Fruit fly (Drosophila melanogaster) whole organism, wandering third instar larva: Measurements from ENCODE around the gene Edg78E.
A peak's percentile ranks its signal among the peaks of the same experiment; 100 is the strongest.

Experiments
- Abd-B ChIP-seq: fragments of >200 bp; optimal IDR thresholded peaks from 2 replicates; lab custom pipeline; 2017; ENCODE audit warnings: missing biosample characterization, missing genetic modification characterization
- CG32264 ChIP-seq: fragments of 200-800 bp; sonication (Bioruptor generic); optimal IDR thresholded peaks from 2 replicates; lab custom pipeline; 2016; ENCODE audit warnings: missing biosample characterization, missing genetic modification characterization
- CrebA ChIP-seq: fragments of 200-800 bp; sonication (Bioruptor generic); optimal IDR thresholded peaks from 2 replicates; lab custom pipeline; 2016; ENCODE audit warnings: missing biosample characterization, mild to moderate bottlenecking, missing genetic modification characterization, borderline replicate concordance
- Dfd ChIP-seq: fragments of >200 bp; optimal IDR thresholded peaks from 2 replicates; lab custom pipeline; 2017; ENCODE audit warnings: missing biosample characterization, missing genetic modification characterization
- Dif ChIP-seq: fragments of 200-275, 200-300 bp; sonication (Bioruptor generic); optimal IDR thresholded peaks from 2 replicates; lab custom pipeline; 2018; ENCODE audit warnings: missing biosample characterization, missing genetic modification characterization; ENCODE audit not compliant: partially characterized antibody
- GATAd ChIP-seq: sonication (Bioruptor generic); optimal IDR thresholded peaks from 2 replicates; lab custom pipeline; 2016; ENCODE audit warnings: missing biosample characterization, missing genetic modification characterization
- HLH106 ChIP-seq: fragments of 200-800 bp; optimal IDR thresholded peaks from 3 replicates; lab custom pipeline; 2019; ENCODE audit warnings: missing biosample characterization, mild to moderate bottlenecking, missing genetic modification characterization, moderate library complexity
- Hnf4 ChIP-seq: fragments of 200-800 bp; sonication (Bioruptor generic); optimal IDR thresholded peaks from 2 replicates; lab custom pipeline; 2016; ENCODE audit warnings: missing biosample characterization, mild to moderate bottlenecking, missing genetic modification characterization
- Hr78 ChIP-seq: fragments of >200 bp; optimal IDR thresholded peaks from 2 replicates; lab custom pipeline; 2017; ENCODE audit warnings: missing biosample characterization, missing genetic modification characterization
- Hr83 ChIP-seq: fragments of 200-300 bp; sonication (Bioruptor generic); optimal IDR thresholded peaks from 2 replicates; lab custom pipeline; 2016; ENCODE audit warnings: missing biosample characterization, mild to moderate bottlenecking, missing genetic modification characterization, moderate library complexity; ENCODE audit not compliant: poor library complexity, severe bottlenecking
- Jra ChIP-seq: sonication (Bioruptor generic); optimal IDR thresholded peaks from 2 replicates; lab custom pipeline; 2016; ENCODE audit warnings: missing biosample characterization, missing genetic modification characterization
- Mio ChIP-seq: sonication (Bioruptor generic); optimal IDR thresholded peaks from 2 replicates; lab custom pipeline; 2016; ENCODE audit warnings: missing biosample characterization, missing genetic modification characterization
- Myc ChIP-seq: fragments of >200 bp; optimal IDR thresholded peaks from 2 replicates; lab custom pipeline; 2017
- N ChIP-seq: fragments of >200 bp; optimal IDR thresholded peaks from 2 replicates; lab custom pipeline; 2018; ENCODE audit warnings: missing biosample characterization, missing external identifiers, missing genetic modification characterization
- OdsH ChIP-seq: fragments of 200-800 bp; sonication (Bioruptor generic); optimal IDR thresholded peaks from 2 replicates; lab custom pipeline; 2016; ENCODE audit warnings: missing biosample characterization, mild to moderate bottlenecking, missing genetic modification characterization
- Rel ChIP-seq, 2 experiments: fragments of 200-800 bp; sonication (Bioruptor generic) in 1 of 2; optimal IDR thresholded peaks; 2 replicates in 1 of 2; 3 replicates in 1 of 2; lab custom pipeline; 2016 to 2019; ENCODE audit warnings: mild to moderate bottlenecking in 2 of 2, missing biosample characterization in 2 of 2, missing genetic modification characterization in 2 of 2, moderate library complexity in 1 of 2
- Vsx2 ChIP-seq: fragments of 200-300, 225-300 bp; sonication (Bioruptor generic); optimal IDR thresholded peaks from 2 replicates; lab custom pipeline; 2018; ENCODE audit warnings: missing biosample characterization, missing genetic modification characterization; ENCODE audit not compliant: partially characterized antibody
- br ChIP-seq: fragments of 200-800 bp; sonication (Bioruptor generic); optimal IDR thresholded peaks from 2 replicates; lab custom pipeline; 2016; ENCODE audit warnings: missing biosample characterization, missing genetic modification characterization
- brk ChIP-seq: fragments of 200-800 bp; sonication (Bioruptor generic); optimal IDR thresholded peaks from 2 replicates; lab custom pipeline; 2016; ENCODE audit warnings: missing biosample characterization, mild to moderate bottlenecking, missing genetic modification characterization
- dl ChIP-seq, 2 experiments: fragments of 175-275, 200-275 bp in 1 of 2; fragments of 200-275 bp in 1 of 2; sonication (Bioruptor generic); optimal IDR thresholded peaks; lab custom pipeline; 2018; ENCODE audit warnings: mild to moderate bottlenecking in 2 of 2, missing biosample characterization in 2 of 2, missing genetic modification characterization in 2 of 2, moderate library complexity in 2 of 2; ENCODE audit not compliant: partially characterized antibody in 2 of 2, insufficient read depth in 1 of 2
- dmrt93B ChIP-seq: fragments of 200-800 bp; sonication (Bioruptor generic); optimal IDR thresholded peaks from 2 replicates; lab custom pipeline; 2018; ENCODE audit warnings: missing biosample characterization, mild to moderate bottlenecking, missing genetic modification characterization
- ey ChIP-seq: fragments of 200-800 bp; sonication (Bioruptor generic); optimal IDR thresholded peaks from 2 replicates; lab custom pipeline; 2016; ENCODE audit warnings: missing biosample characterization, missing genetic modification characterization
- h ChIP-seq: fragments of 200-800 bp; sonication (Bioruptor generic); optimal IDR thresholded peaks from 3 replicates; lab custom pipeline; 2016; ENCODE audit warnings: missing biosample characterization, mild to moderate bottlenecking, missing genetic modification characterization
- jim ChIP-seq: fragments of 175-275, 200-325 bp; sonication (Bioruptor generic); optimal IDR thresholded peaks from 2 replicates; lab custom pipeline; 2016; ENCODE audit warnings: missing biosample characterization, mild to moderate bottlenecking, missing genetic modification characterization
- lola ChIP-seq: fragments of >200 bp; optimal IDR thresholded peaks from 2 replicates; lab custom pipeline; 2017; ENCODE audit warnings: missing biosample characterization, missing genetic modification characterization
- psq ChIP-seq: fragments of 200-800 bp; sonication (Bioruptor generic); optimal IDR thresholded peaks from 3 replicates; lab custom pipeline; 2017; ENCODE audit warnings: missing biosample characterization, mild to moderate bottlenecking, missing genetic modification characterization, moderate library complexity
- sage ChIP-seq: fragments of 200-800 bp; sonication (Bioruptor generic); optimal IDR thresholded peaks from 2 replicates; lab custom pipeline; 2016; ENCODE audit warnings: missing biosample characterization, mild to moderate bottlenecking, missing genetic modification characterization
- sv ChIP-seq: fragments of 200-800 bp; sonication (Bioruptor generic); optimal IDR thresholded peaks from 3 replicates; lab custom pipeline; 2016; ENCODE audit warnings: missing biosample characterization, missing genetic modification characterization
- tai ChIP-seq: sonication (Bioruptor generic); optimal IDR thresholded peaks from 2 replicates; lab custom pipeline; 2016; ENCODE audit warnings: missing biosample characterization, missing genetic modification characterization
- usp ChIP-seq: fragments of >200 bp; optimal IDR thresholded peaks from 2 replicates; lab custom pipeline; 2017; ENCODE audit warnings: missing biosample characterization, missing genetic modification characterization
- woc ChIP-seq: sonication (Bioruptor generic); optimal IDR thresholded peaks from 2 replicates; lab custom pipeline; 2016; ENCODE audit warnings: missing biosample characterization, mild to moderate bottlenecking, missing genetic modification characterization

Edg78E gene

DNA sequence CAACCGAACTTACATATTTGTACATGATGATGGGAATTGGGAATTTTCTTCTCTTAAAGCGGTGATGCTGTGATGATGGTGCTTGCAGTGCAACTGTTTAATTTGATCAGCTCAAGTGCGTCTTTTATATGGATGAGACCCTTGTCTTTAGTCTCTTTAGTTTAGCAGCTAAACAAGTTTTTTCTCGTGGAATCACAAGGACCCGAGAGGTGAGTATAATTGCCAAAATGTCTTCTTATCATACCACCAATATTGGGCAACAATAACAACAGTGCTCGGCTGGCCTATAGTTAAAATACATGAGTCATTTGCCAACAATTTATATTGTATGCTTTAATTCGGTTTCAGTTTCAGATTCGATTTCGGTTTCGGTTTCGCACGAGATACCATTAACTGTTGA lies at the start of gene Edg78E:
Gene Edg78E (minus strand): TSS at position 101 of the 400 bp plus-strand sequence.
- TF ChIP-seq sv (GFP tag; lab: Kevin White, UChicago) (no peak), Jra (GFP tag; lab: Kevin White, UChicago) (no peak), jim (GFP tag; lab: Kevin White, UChicago) (no peak), N (GFP tag; lab: Kevin White, UChicago) (no peak), OdsH (GFP tag; lab: Kevin White, UChicago) (no peak), sage (GFP tag; lab: Kevin White, UChicago) (no peak), usp (GFP tag; lab: Kevin White, UChicago) (no peak), Vsx2 (GFP tag; lab: Kevin White, UChicago) (no peak), CrebA (no peak), Hr83 (GFP tag; lab: Kevin White, UChicago) (no peak), tai (GFP tag; lab: Kevin White, UChicago) (no peak), dmrt93B (no peak), Dfd (no peak), h (GFP tag; lab: Kevin White, UChicago) (no peak), dl (GFP tag; optimal IDR thresholded peaks at IDR 0.05; lab: Kevin White, UChicago; ENCODE audit: insufficient read depth in 1 of 2, partially characterized antibody in 2 of 2) (no peak), CG32264 (GFP tag; lab: Kevin White, UChicago) (no peak)

- TF ChIP-seq br = no peak
- no peak for TF ChIP-seq HLH106 (tag; lab: Kevin White, UChicago)
- peak; percentile 72 for TF ChIP-seq psq
- TF ChIP-seq Mio (GFP tag; lab: Kevin White, UChicago) = no peak
- no peak for TF ChIP-seq dl (GFP tag; optimal IDR thresholded peaks at IDR 0.05; lab: Kevin White, UChicago; ENCODE audit: insufficient read depth in 1 of 2, partially characterized antibody in 2 of 2)
- peak; percentile 33 for TF ChIP-seq Jra (GFP tag; lab: Kevin White, UChicago)
- TF ChIP-seq ey (GFP tag; lab: Kevin White, UChicago) = no peak
- TF ChIP-seq woc (GFP tag; lab: Kevin White, UChicago) = no peak
- TF ChIP-seq Myc = no peak
- TF ChIP-seq lola (GFP tag; lab: Kevin White, UChicago) = no peak
- TF ChIP-seq h (GFP tag; lab: Kevin White, UChicago) = peak; percentile 29
- TF ChIP-seq Dif (GFP tag; lab: Kevin White, UChicago) = no peak
- TF ChIP-seq Hr78 (GFP tag; lab: Kevin White, UChicago) = no peak
- no peak for TF ChIP-seq Abd-B (GFP tag; lab: Kevin White, UChicago)
- TF ChIP-seq brk (GFP tag; lab: Kevin White, UChicago) = no peak
Measured at dm6 chr3L:21346463-21347196, 49.0 kb upstream of the Edg78E start.

DNA sequence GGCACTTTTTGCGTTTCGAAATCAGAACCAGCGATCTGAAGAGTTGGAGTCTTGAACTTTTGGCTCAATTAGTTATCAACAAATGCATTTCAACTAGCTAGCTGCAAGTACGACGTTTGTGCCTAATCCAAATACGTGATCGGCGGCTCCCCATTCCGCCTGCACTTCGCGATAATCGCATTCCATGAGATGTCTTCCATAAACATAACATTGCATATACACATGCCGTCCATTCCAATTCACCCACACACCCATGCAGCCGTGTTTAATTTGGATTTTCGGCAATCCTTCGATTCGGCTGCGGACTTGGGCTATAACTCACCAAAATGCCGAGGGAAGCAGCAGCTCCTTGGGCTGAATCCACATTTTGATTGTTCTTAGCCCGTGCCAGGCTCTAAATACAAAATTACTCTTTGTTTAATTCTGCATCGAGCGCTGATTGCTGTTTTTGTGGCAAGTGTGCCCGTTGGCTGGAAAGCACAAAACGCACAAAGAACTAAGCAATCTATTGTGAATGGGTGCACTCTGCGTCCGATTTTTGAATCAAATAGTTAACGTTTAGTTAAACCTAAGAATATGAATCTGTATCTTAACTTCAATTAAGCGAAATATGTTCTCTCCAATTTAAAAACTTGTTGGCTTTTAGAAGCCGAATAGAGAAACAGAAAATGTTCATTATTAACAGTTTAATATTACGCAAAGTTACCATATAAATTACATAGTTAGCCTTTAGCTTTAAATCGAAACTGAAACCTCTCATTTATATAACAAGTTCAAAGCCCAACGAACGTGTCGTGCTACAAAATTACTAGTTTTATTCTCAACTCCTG lies 45.9 kb upstream of the Edg78E start, which contains the start of the genes Tbc1d8-9 and CG32436:
Gene Tbc1d8-9 (minus strand): TSS at position 463 of the 830 bp plus-strand sequence.
Gene CG32436 (plus strand): TSS at position 780 of the 830 bp plus-strand sequence.
- TF ChIP-seq sv (GFP tag; lab: Kevin White, UChicago) (no peak), OdsH (GFP tag; lab: Kevin White, UChicago) (peak; percentile 49)

- TF ChIP-seq Rel (GFP tag; optimal IDR thresholded peaks at IDR 0.05; lab: Kevin White, UChicago) (no peak), Rel (tag; optimal IDR thresholded peaks at IDR 0.05; lab: Kevin White, UChicago) (peak; percentile 17), lola (GFP tag; lab: Kevin White, UChicago) (no peak), GATAd (GFP tag; lab: Kevin White, UChicago) (no peak), Hnf4 (GFP tag; lab: Kevin White, UChicago) (no peak)
Measured at dm6 chr3L:21342592-21342991, 45.0 kb upstream of the Edg78E start.
